Worm (Caenorhabditis elegans): ENCODE results near the gene F18E3.12.

The F18E3.12 gene

ce11 chrV:7431016-7431415 is 16.2 kb downstream of the F18E3.12 start, which contains the start of gene srw-71:
TSS of gene srw-71 (minus strand) at chrV:7431116.
- no peak for TF ChIP-seq Y55F3AM.14 (GFP tag; optimal IDR thresholded peaks at IDR 0.05)
- TF ChIP-seq unc-55 (GFP tag; optimal IDR thresholded peaks at IDR 0.05): no peak
- TF ChIP-seq lin-39 (tag; optimal IDR thresholded peaks at IDR 0.05): no peak
- no peak for TF ChIP-seq sem-4 (tag; optimal IDR thresholded peaks at IDR 0.05)
- no peak for TF ChIP-seq lsy-2 (tag; optimal IDR thresholded peaks at IDR 0.05)
- TF ChIP-seq ceh-82 (tag; optimal IDR thresholded peaks at IDR 0.05): no peak
- TF ChIP-seq elt-3 (tag; optimal IDR thresholded peaks at IDR 0.05): no peak
- no peak for TF ChIP-seq F13H6.1 (tag; optimal IDR thresholded peaks at IDR 0.05)

- TF ChIP-seq nhr-21 (tag; optimal IDR thresholded peaks at IDR 0.05): peak; percentile 33
- peak; percentile 82 for TF ChIP-seq ama-1 (optimal IDR thresholded peaks at IDR 0.05)
- no peak for TF ChIP-seq ZK546.5 (tag; optimal IDR thresholded peaks at IDR 0.05)
- peak; percentile 10 for TF ChIP-seq nhr-129 (tag; optimal IDR thresholded peaks at IDR 0.05)
- TF ChIP-seq ztf-4 (tag; optimal IDR thresholded peaks at IDR 0.05): peak; percentile 45
- TF ChIP-seq lsy-2 (tag; optimal IDR thresholded peaks at IDR 0.05): no peak
- TF ChIP-seq crh-2 (tag; optimal IDR thresholded peaks at IDR 0.05): no peak
These were observed 17.8 kb downstream of the F18E3.12 start for ce11 chrV:7432441-7433146.

- TF ChIP-seq egl-27 (tag; optimal IDR thresholded peaks at IDR 0.05) (no peak), peb-1 (tag; optimal IDR thresholded peaks at IDR 0.05) (no peak), C34F6.9 (tag; optimal IDR thresholded peaks at IDR 0.05) (peak; percentile 76), ztf-4 (tag; optimal IDR thresholded peaks at IDR 0.05) (peak; percentile 6), mdl-1 (tag; optimal IDR thresholded peaks at IDR 0.05) (peak; percentile 87 to 88), F13H6.1 (tag; optimal IDR thresholded peaks at IDR 0.05) (peak; percentile 64), nhr-129 (tag; optimal IDR thresholded peaks at IDR 0.05) (peak; percentile 48), zag-1 (tag; optimal IDR thresholded peaks at IDR 0.05) (peak; percentile 37), lsy-2 (tag; optimal IDR thresholded peaks at IDR 0.05) (peak in 1 of 2 experiments; percentile 71), ceh-82 (tag; optimal IDR thresholded peaks at IDR 0.05) (no peak), ama-1 (optimal IDR thresholded peaks at IDR 0.05) (peak; percentile 88), nhr-21 (tag; optimal IDR thresholded peaks at IDR 0.05) (no peak), nhr-25 (tag; optimal IDR thresholded peaks at IDR 0.05) (no peak), ztf-11 (tag; optimal IDR thresholded peaks at IDR 0.05) (no peak), fos-1 (tag; optimal IDR thresholded peaks at IDR 0.05) (peak; percentile 49), gmeb-1 (tag; optimal IDR thresholded peaks at IDR 0.05) (peak; percentile 16), unc-55 (GFP tag; optimal IDR thresholded peaks at IDR 0.05) (no peak), blmp-1 (tag; optimal IDR thresholded peaks at IDR 0.05; ENCODE audit: insufficient read depth) (no peak), mab-5 (tag; optimal IDR thresholded peaks at IDR 0.05) (no peak), skn-1 (tag; optimal IDR thresholded peaks at IDR 0.05) (peak; percentile 34), unc-39 (tag; optimal IDR thresholded peaks at IDR 0.05) (no peak), mbf-1 (tag; optimal IDR thresholded peaks at IDR 0.05) (no peak), nhr-6 (tag; optimal IDR thresholded peaks at IDR 0.05) (no peak), crh-2 (tag; optimal IDR thresholded peaks at IDR 0.05) (peak; percentile 78), sma-9 (GFP tag; optimal IDR thresholded peaks at IDR 0.05) (peak; percentile 95), sma-9 (tag; optimal IDR thresholded peaks at IDR 0.05) (no peak), sma-3 (GFP tag; optimal IDR thresholded peaks at IDR 0.05) (no peak), sem-4 (tag; optimal IDR thresholded peaks at IDR 0.05) (peak; percentile 46)
These were observed 20.1 kb downstream of the F18E3.12 start for ce11 chrV:7434805-7435363.

- TF ChIP-seq nhr-21 (tag; optimal IDR thresholded peaks at IDR 0.05) (peak; percentile 30), sma-3 (GFP tag; optimal IDR thresholded peaks at IDR 0.05) (peak; percentile 20), sem-4 (tag; optimal IDR thresholded peaks at IDR 0.05) (peak; percentile 1), blmp-1 (tag; optimal IDR thresholded peaks at IDR 0.05; ENCODE audit: insufficient read depth) (peak; percentile 38), alr-1 (tag; optimal IDR thresholded peaks at IDR 0.05) (no peak), ama-1 (optimal IDR thresholded peaks at IDR 0.05) (peak; percentile 87), nhr-129 (tag; optimal IDR thresholded peaks at IDR 0.05) (no peak), aly-2 (tag; optimal IDR thresholded peaks at IDR 0.05) (no peak), nhr-25 (tag; optimal IDR thresholded peaks at IDR 0.05) (peak; percentile 59)
These were observed 20.8 kb downstream of the F18E3.12 start, which contains the start of the genes ddo-2 and F25E5.8 for ce11 chrV:7435376-7436204. TSS of gene ddo-2 (minus strand) at chrV:7435705. TSS of gene F25E5.8 (plus strand) at chrV:7435930.
